Fruit fly (Drosophila melanogaster) whole organism, prepupa: ENCODE results near the gene dally.

Experiments used
- Blimp-1 ChIP-seq: fragments of 200-800 bp; sonication (Bioruptor generic); optimal IDR thresholded peaks from 3 replicates; lab custom pipeline; 2017; ENCODE audit warnings: missing biosample characterization, missing genetic modification characterization, mild to moderate bottlenecking, moderate library complexity, missing genetic modification reagents
- CG10631 ChIP-seq: fragments of 200-800 bp; sonication (Bioruptor generic); optimal IDR thresholded peaks from 2 replicates; lab custom pipeline; 2016; ENCODE audit warnings: missing biosample characterization, missing genetic modification characterization
- CG11294 ChIP-seq: fragments of 200-800 bp; sonication (Bioruptor generic); IDR thresholded peaks from 2 replicates; pipeline ENCODE4 v1.3.6; 2022; ENCODE audit warnings: missing biosample characterization, missing genetic modification characterization
- CG11762 ChIP-seq: fragments of 200-800 bp; sonication (Bioruptor generic); optimal IDR thresholded peaks from 3 replicates; lab custom pipeline; 2016; ENCODE audit warnings: missing biosample characterization, missing genetic modification characterization; ENCODE audit not compliant: insufficient read depth
- CG11902 ChIP-seq: fragments of 200-800 bp; sonication (Bioruptor generic); optimal IDR thresholded peaks from 3 replicates; lab custom pipeline; 2016; ENCODE audit warnings: missing biosample characterization, missing genetic modification characterization
- CG15336 ChIP-seq: fragments of 200-800 bp; sonication (Bioruptor generic); IDR thresholded peaks from 2 replicates; pipeline ENCODE4 v1.3.6; 2022; ENCODE audit warnings: missing biosample characterization, missing genetic modification characterization
- CG1621 ChIP-seq: fragments of 200-800 bp; sonication (Bioruptor generic); optimal IDR thresholded peaks from 3 replicates; lab custom pipeline; 2018; ENCODE audit warnings: missing biosample characterization, mild to moderate bottlenecking, missing genetic modification characterization
- CG3032 ChIP-seq: fragments of 200-800 bp; optimal IDR thresholded peaks from 2 replicates; lab custom pipeline; 2019; ENCODE audit warnings: missing biosample characterization, mild to moderate bottlenecking, missing genetic modification characterization, moderate library complexity
- CG32006 ChIP-seq: fragments of 200-800 bp; sonication (Bioruptor generic); optimal IDR thresholded peaks from 3 replicates; lab custom pipeline; 2017; ENCODE audit warnings: missing biosample characterization, mild to moderate bottlenecking, missing genetic modification characterization
- CG34406 ChIP-seq: fragments of 200-800 bp; sonication (Bioruptor generic); optimal IDR thresholded peaks from 3 replicates; lab custom pipeline; 2016; ENCODE audit warnings: missing biosample characterization, missing genetic modification characterization
- CG4318 ChIP-seq: fragments of 200-800 bp; sonication (Bioruptor generic); optimal IDR thresholded peaks from 3 replicates; lab custom pipeline; 2017; ENCODE audit warnings: missing biosample characterization, mild to moderate bottlenecking, missing genetic modification characterization
- CG6163 ChIP-seq: fragments of 200-800 bp; sonication (Bioruptor generic); IDR thresholded peaks from 3 replicates; pipeline ENCODE4 v1.3.6; 2022; ENCODE audit warnings: missing biosample characterization, missing genetic modification characterization
- CG6276 ChIP-seq: fragments of 200-800 bp; sonication (Bioruptor generic); optimal IDR thresholded peaks from 2 replicates; lab custom pipeline; 2017; ENCODE audit warnings: missing biosample characterization, mild to moderate bottlenecking, missing genetic modification characterization
- CG6808 ChIP-seq: fragments of 200-800 bp; sonication (Bioruptor generic); optimal IDR thresholded peaks from 3 replicates; lab custom pipeline; 2017; ENCODE audit warnings: missing biosample characterization, missing genetic modification characterization, mild to moderate bottlenecking, moderate library complexity, missing genetic modification reagents
- Eip78C ChIP-seq: fragments of 200-800 bp; sonication (Bioruptor generic); peaks from one replicate; lab custom pipeline; 2016; ENCODE audit warnings: missing biosample characterization, missing genetic modification characterization
- Ets21C ChIP-seq: fragments of 200-800 bp; sonication (Bioruptor generic); optimal IDR thresholded peaks from 3 replicates; lab custom pipeline; 2016; ENCODE audit warnings: missing biosample characterization, missing genetic modification characterization
- Hr38 ChIP-seq: sonication (Bioruptor generic); optimal IDR thresholded peaks from 2 replicates; lab custom pipeline; 2016; ENCODE audit warnings: missing biosample characterization, missing genetic modification characterization
- Hr39 ChIP-seq: fragments of 200-800 bp; sonication (Bioruptor generic); optimal IDR thresholded peaks from 2 replicates; lab custom pipeline; 2016; ENCODE audit warnings: missing biosample characterization, missing genetic modification characterization
- Hr4 ChIP-seq: fragments of 200-800 bp; sonication (Bioruptor generic); optimal IDR thresholded peaks from 3 replicates; lab custom pipeline; 2016; ENCODE audit warnings: missing biosample characterization, missing genetic modification characterization
- Lpt ChIP-seq: fragments of 200-800 bp; sonication (Bioruptor generic); optimal IDR thresholded peaks from 3 replicates; lab custom pipeline; 2016; ENCODE audit warnings: missing biosample characterization, missing genetic modification characterization
- Met ChIP-seq: fragments of 200-800 bp; sonication (Bioruptor generic); optimal IDR thresholded peaks from 3 replicates; lab custom pipeline; 2016; ENCODE audit warnings: missing biosample characterization, missing genetic modification characterization
- Sox102F ChIP-seq: fragments of 200-800 bp; sonication (Bioruptor generic); optimal IDR thresholded peaks from 2 replicates; lab custom pipeline; 2016; ENCODE audit warnings: missing biosample characterization, mild to moderate bottlenecking, missing genetic modification characterization
- Sox15 ChIP-seq: fragments of 200-800 bp; sonication (Bioruptor generic); optimal IDR thresholded peaks from 3 replicates; lab custom pipeline; 2016; ENCODE audit warnings: missing biosample characterization, missing genetic modification characterization
- acj6 ChIP-seq: fragments of 200-800 bp; sonication (Bioruptor generic); optimal IDR thresholded peaks from 3 replicates; lab custom pipeline; 2016; ENCODE audit warnings: missing biosample characterization, missing genetic modification characterization
- dac ChIP-seq: fragments of 200-800 bp; sonication (Bioruptor generic); optimal IDR thresholded peaks from 2 replicates; lab custom pipeline; 2017; ENCODE audit warnings: missing biosample characterization, mild to moderate bottlenecking, missing genetic modification characterization
- dsx ChIP-seq: fragments of 200-800 bp; optimal IDR thresholded peaks from 3 replicates; lab custom pipeline; 2019; ENCODE audit warnings: missing biosample characterization, mild to moderate bottlenecking, missing genetic modification characterization, moderate library complexity; ENCODE audit not compliant: poor library complexity, severe bottlenecking
- fd59A ChIP-seq: fragments of 200-800 bp; sonication (Bioruptor generic); optimal IDR thresholded peaks from 2 replicates; lab custom pipeline; 2017; ENCODE audit warnings: missing biosample characterization, mild to moderate bottlenecking, missing genetic modification characterization, missing genetic modification reagents
- fd85E ChIP-seq: fragments of 200-800 bp; sonication (Bioruptor generic); optimal IDR thresholded peaks from 3 replicates; lab custom pipeline; 2016; ENCODE audit warnings: missing biosample characterization, missing genetic modification characterization
- fkh ChIP-seq: fragments of 200-800 bp; sonication (Bioruptor generic); optimal IDR thresholded peaks from 3 replicates; lab custom pipeline; 2017; ENCODE audit warnings: missing biosample characterization, mild to moderate bottlenecking, missing genetic modification characterization, moderate library complexity
- net ChIP-seq: fragments of 200-800 bp; sonication (Bioruptor generic); optimal IDR thresholded peaks from 3 replicates; lab custom pipeline; 2016; ENCODE audit warnings: missing biosample characterization, missing genetic modification characterization
- salr ChIP-seq, 2 experiments: fragments of 200-800 bp; sonication (Bioruptor generic); optimal IDR thresholded peaks; 3 replicates each; lab custom pipeline; 2016 to 2018; ENCODE audit warnings: missing biosample characterization in 2 of 2, missing genetic modification characterization in 2 of 2, mild to moderate bottlenecking in 1 of 2
- spab ChIP-seq: fragments of 200-800 bp; sonication (Bioruptor generic); optimal IDR thresholded peaks from 2 replicates; lab custom pipeline; 2017; ENCODE audit warnings: missing biosample characterization, mild to moderate bottlenecking, missing genetic modification characterization, missing genetic modification reagents
- ss ChIP-seq, 2 experiments: fragments of 200-800 bp; sonication (Bioruptor generic); optimal IDR thresholded peaks; 2 replicates in 1 of 2; 3 replicates in 1 of 2; lab custom pipeline; 2017 to 2018; ENCODE audit warnings: mild to moderate bottlenecking in 2 of 2, missing biosample characterization in 2 of 2, missing genetic modification characterization in 2 of 2, moderate library complexity in 1 of 2
- svp ChIP-seq: fragments of 200-800 bp; sonication (Bioruptor generic); peaks from one replicate; lab custom pipeline; 2016; ENCODE audit warnings: missing biosample characterization, missing genetic modification characterization

The dally gene

dm6 chr3L:8924417-8924913, 97.2 kb downstream of the dally start (continued):
- TF ChIP-seq spab (GFP tag; lab: Kevin White, UChicago): no peak
- TF ChIP-seq Hr4 (GFP tag; lab: Kevin White, UChicago): peak; percentile 21
- no peak for TF ChIP-seq net (GFP tag; lab: Kevin White, UChicago)
- TF ChIP-seq Sox15: no peak
- peak; percentile 57 for TF ChIP-seq CG32006 (GFP tag; lab: Kevin White, UChicago)
- no peak for TF ChIP-seq CG1621 (tag; lab: Kevin White, UChicago)
- no peak for TF ChIP-seq salr (GFP tag; optimal IDR thresholded peaks at IDR 0.05; lab: Kevin White, UChicago)
- TF ChIP-seq Hr39 (GFP tag; lab: Kevin White, UChicago): no peak
- no peak for TF ChIP-seq CG11762 (GFP tag; lab: Kevin White, UChicago)
- no peak for TF ChIP-seq CG6808 (GFP tag; lab: Kevin White, UChicago)
- no peak for TF ChIP-seq fd59A (GFP tag; lab: Kevin White, UChicago)
- no peak for TF ChIP-seq CG3032 (tag; lab: Kevin White, UChicago)
- no peak for TF ChIP-seq fd85E (GFP tag; lab: Kevin White, UChicago)
- no peak for TF ChIP-seq svp (GFP tag; lab: Kevin White, UChicago)
- no peak for TF ChIP-seq acj6
- no peak for TF ChIP-seq dsx (GFP tag; lab: Kevin White, UChicago)
- TF ChIP-seq Eip78C (GFP tag; lab: Kevin White, UChicago): peak; percentile 81
- no peak for TF ChIP-seq CG34406 (GFP tag; lab: Kevin White, UChicago)
- TF ChIP-seq Sox102F (GFP tag; lab: Kevin White, UChicago): no peak
- no peak for TF ChIP-seq CG6276 (GFP tag; lab: Kevin White, UChicago)
- no peak for TF ChIP-seq fkh (GFP tag; lab: Kevin White, UChicago)
- peak; percentile 61; the same call in 1 of the 3 replicates for TF ChIP-seq CG6163 (GFP tag; lab: Robert Waterston, UW)
- TF ChIP-seq CG11902 (GFP tag; lab: Kevin White, UChicago): no peak
- TF ChIP-seq CG11294: no peak; the same call in 1 of the 2 replicates
- peak; percentile 15 for TF ChIP-seq Met (GFP tag; lab: Kevin White, UChicago)

- TF ChIP-seq fkh (GFP tag; lab: Kevin White, UChicago) (peak; percentile 20), Hr4 (GFP tag; lab: Kevin White, UChicago) (no peak), net (GFP tag; lab: Kevin White, UChicago) (no peak), Met (GFP tag; lab: Kevin White, UChicago) (no peak)
These were observed 97.7 kb downstream of the dally start for dm6 chr3L:8924999-8925398.

- peak; percentile 34 for TF ChIP-seq fkh (GFP tag; lab: Kevin White, UChicago)
- TF ChIP-seq CG32006 (GFP tag; lab: Kevin White, UChicago): no peak
- no peak for TF ChIP-seq CG4318 (GFP tag; lab: Kevin White, UChicago)
- TF ChIP-seq CG34406 (GFP tag; lab: Kevin White, UChicago): no peak
- no peak for TF ChIP-seq ss (GFP tag; optimal IDR thresholded peaks at IDR 0.05; lab: Kevin White, UChicago)
- TF ChIP-seq, all 60 proteins: peak for 1
These were observed 98.4 kb downstream of the dally start for dm6 chr3L:8925679-8926078.

dm6 chr3L:8929527-8929926, 102.2 kb downstream of the dally start:
- TF ChIP-seq Eip78C (GFP tag; lab: Kevin White, UChicago) (peak; percentile 51), CG15336 (GFP tag; lab: Robert Waterston, UW) (0 out of 2 replicates have a peak, but pooled peaks have one; percentile 33), dac (no peak), Hr4 (GFP tag; lab: Kevin White, UChicago) (peak; percentile 33), CG10631 (GFP tag; lab: Kevin White, UChicago) (no peak)

- TF ChIP-seq CG34406 (GFP tag; lab: Kevin White, UChicago) (no peak), acj6 (no peak), CG11902 (GFP tag; lab: Kevin White, UChicago) (no peak), fkh (GFP tag; lab: Kevin White, UChicago) (no peak), CG11294 (no peak), Hr38 (GFP tag; lab: Kevin White, UChicago) (no peak), CG4318 (GFP tag; lab: Kevin White, UChicago) (no peak), Sox15 (no peak), Hr39 (GFP tag; lab: Kevin White, UChicago) (no peak), Met (GFP tag; lab: Kevin White, UChicago) (peak; percentile 38), Lpt (GFP tag; lab: Kevin White, UChicago) (no peak), Ets21C (no peak), CG6808 (GFP tag; lab: Kevin White, UChicago) (no peak), Sox102F (GFP tag; lab: Kevin White, UChicago) (peak; percentile 36), Eip78C (GFP tag; lab: Kevin White, UChicago) (peak; percentile 88), Blimp-1 (GFP tag; lab: Kevin White, UChicago) (no peak), CG15336 (GFP tag; lab: Robert Waterston, UW) (no peak)
These were observed 104.6 kb downstream of the dally start for dm6 chr3L:8931916-8932315.
